Fruit fly (Drosophila melanogaster) whole organism: ENCODE measurements around the gene Ca-Ma2d.
A peak's percentile ranks its signal among the peaks of the same experiment; 100 is the strongest.

Experiments used
- CG8478 ChIP-seq: fragments of >200 bp; optimal IDR thresholded peaks from 2 replicates; lab custom pipeline; 2018; ENCODE audit warnings: inconsistent platforms
- Dll ChIP-seq: fragments of >200 bp; optimal IDR thresholded peaks from 2 replicates; lab custom pipeline; 2017
- EcR ChIP-seq, 2 experiments: fragments of >200 bp; optimal IDR thresholded peaks; 2 replicates each; lab custom pipeline; 2017; ENCODE audit warnings: missing biosample characterization in 2 of 2, missing genetic modification characterization in 2 of 2, missing genetic modification reagents in 2 of 2
- pan ChIP-seq: fragments of >200 bp; optimal IDR thresholded peaks from 2 replicates; lab custom pipeline; 2017
- psq ChIP-seq: fragments of >200 bp; optimal IDR thresholded peaks from 2 replicates; lab custom pipeline; 2017
- usp ChIP-seq: fragments of >200 bp; optimal IDR thresholded peaks from 2 replicates; lab custom pipeline; 2017; ENCODE audit warnings: missing biosample characterization, missing genetic modification characterization, mixed read lengths

Ca-Ma2d gene

dm6 chr2L:16286360-16287005, 55.2 kb downstream of the Ca-Ma2d start:
- TF ChIP-seq Dll (lab: Kevin White, UChicago) (peak; percentile 67), usp (GFP tag; lab: Kevin White, UChicago) (no peak)

dm6 chr2L:16287006-16287601, 55.8 kb downstream of the Ca-Ma2d start:
- no peak for TF ChIP-seq Dll (lab: Kevin White, UChicago)
- no peak for TF ChIP-seq psq
- TF ChIP-seq EcR (GFP tag; optimal IDR thresholded peaks at IDR 0.05; lab: Kevin White, UChicago) = no peak
- no peak for TF ChIP-seq CG8478
- no peak for TF ChIP-seq usp (GFP tag; lab: Kevin White, UChicago)
- TF ChIP-seq pan = no peak

dm6 chr2L:16287602-16288392, 56.5 kb downstream of the Ca-Ma2d start, which contains the start of the genes crp and pkaap:
TSS of gene crp (minus strand) at chr2L:16287730.
TSS of gene pkaap (plus strand) at chr2L:16288290.
- TF ChIP-seq EcR (GFP tag; optimal IDR thresholded peaks at IDR 0.05; lab: Kevin White, UChicago) = no peak
- no peak for TF ChIP-seq pan

- no peak for TF ChIP-seq pan
- TF ChIP-seq usp (GFP tag; lab: Kevin White, UChicago) = no peak
- no peak for TF ChIP-seq CG8478
These were observed 57.1 kb downstream of the Ca-Ma2d start for dm6 chr2L:16288393-16288731.

dm6 chr2L:16290984-16291383, 59.7 kb downstream of the Ca-Ma2d start, which contains the start of gene CG17329:
TSS of gene CG17329 (plus strand) at chr2L:16291284.
- TF ChIP-seq Dll (lab: Kevin White, UChicago) (no peak), CG8478 (no peak), psq (no peak), pan (no peak), usp (GFP tag; lab: Kevin White, UChicago) (no peak), EcR (GFP tag; optimal IDR thresholded peaks at IDR 0.05; lab: Kevin White, UChicago) (no peak)
